Fruit fly (Drosophila melanogaster) whole organism, prepupa: ENCODE measurements around the gene Nubp1.

ENCODE experiments used
- Blimp-1 ChIP-seq: fragments of 200-800 bp; sonication (Bioruptor generic); optimal IDR thresholded peaks from 3 replicates; lab custom pipeline; 2017; ENCODE audit warnings: missing biosample characterization, missing genetic modification characterization, mild to moderate bottlenecking, moderate library complexity, missing genetic modification reagents
- CG10631 ChIP-seq: fragments of 200-800 bp; sonication (Bioruptor generic); optimal IDR thresholded peaks from 2 replicates; lab custom pipeline; 2016; ENCODE audit warnings: missing biosample characterization, missing genetic modification characterization
- CG11294 ChIP-seq: fragments of 200-800 bp; sonication (Bioruptor generic); IDR thresholded peaks from 2 replicates; pipeline ENCODE4 v1.3.6; 2022; ENCODE audit warnings: missing biosample characterization, missing genetic modification characterization
- CG15336 ChIP-seq: fragments of 200-800 bp; sonication (Bioruptor generic); IDR thresholded peaks from 2 replicates; pipeline ENCODE4 v1.3.6; 2022; ENCODE audit warnings: missing biosample characterization, missing genetic modification characterization
- CG16779 ChIP-seq: fragments of 200-800 bp; sonication (Bioruptor generic); optimal IDR thresholded peaks from 3 replicates; lab custom pipeline; 2017; ENCODE audit warnings: missing biosample characterization, mild to moderate bottlenecking, missing genetic modification characterization
- CG32006 ChIP-seq: fragments of 200-800 bp; sonication (Bioruptor generic); optimal IDR thresholded peaks from 3 replicates; lab custom pipeline; 2017; ENCODE audit warnings: missing biosample characterization, mild to moderate bottlenecking, missing genetic modification characterization
- CG34406 ChIP-seq: fragments of 200-800 bp; sonication (Bioruptor generic); optimal IDR thresholded peaks from 3 replicates; lab custom pipeline; 2016; ENCODE audit warnings: missing biosample characterization, missing genetic modification characterization
- CG3919 ChIP-seq: fragments of 200-800 bp; sonication (Bioruptor generic); optimal IDR thresholded peaks from 3 replicates; lab custom pipeline; 2016; ENCODE audit warnings: missing biosample characterization, missing genetic modification characterization
- CG4318 ChIP-seq: fragments of 200-800 bp; sonication (Bioruptor generic); optimal IDR thresholded peaks from 3 replicates; lab custom pipeline; 2017; ENCODE audit warnings: missing biosample characterization, mild to moderate bottlenecking, missing genetic modification characterization
- CG6163 ChIP-seq: fragments of 200-800 bp; sonication (Bioruptor generic); IDR thresholded peaks from 3 replicates; pipeline ENCODE4 v1.3.6; 2022; ENCODE audit warnings: missing biosample characterization, missing genetic modification characterization
- CG6808 ChIP-seq: fragments of 200-800 bp; sonication (Bioruptor generic); optimal IDR thresholded peaks from 3 replicates; lab custom pipeline; 2017; ENCODE audit warnings: missing biosample characterization, missing genetic modification characterization, mild to moderate bottlenecking, moderate library complexity, missing genetic modification reagents
- CG6854 ChIP-seq: fragments of 200-800 bp; sonication (Bioruptor generic); optimal IDR thresholded peaks from 2 replicates; lab custom pipeline; 2017; ENCODE audit warnings: missing biosample characterization, mild to moderate bottlenecking, missing genetic modification characterization
- CG8119 ChIP-seq: fragments of 200-800 bp; sonication (Bioruptor generic); IDR thresholded peaks from 3 replicates; pipeline ENCODE4 v1.3.6; 2022; ENCODE audit warnings: missing biosample characterization, missing genetic modification characterization
- CG9139 ChIP-seq: fragments of 200-800 bp; sonication (Bioruptor generic); optimal IDR thresholded peaks from 3 replicates; lab custom pipeline; 2017; ENCODE audit warnings: missing biosample characterization, mild to moderate bottlenecking, missing genetic modification characterization
- Eip78C ChIP-seq: fragments of 200-800 bp; sonication (Bioruptor generic); peaks from one replicate; lab custom pipeline; 2016; ENCODE audit warnings: missing biosample characterization, missing genetic modification characterization
- Eip93F ChIP-seq: fragments of 200-800 bp; sonication (Bioruptor generic); optimal IDR thresholded peaks from 2 replicates; lab custom pipeline; 2016; ENCODE audit warnings: missing biosample characterization, mild to moderate bottlenecking, missing genetic modification characterization
- Ets96B ChIP-seq: fragments of 200-800 bp; optimal IDR thresholded peaks from 2 replicates; lab custom pipeline; 2019; ENCODE audit warnings: missing biosample characterization, mild to moderate bottlenecking, missing genetic modification characterization, moderate library complexity
- Gug ChIP-seq: fragments of 200-800 bp; sonication (Bioruptor generic); IDR thresholded peaks from 2 replicates; pipeline ENCODE4 v1.3.6; 2022; ENCODE audit warnings: missing biosample characterization, missing genetic modification characterization
- Hr4 ChIP-seq: fragments of 200-800 bp; sonication (Bioruptor generic); optimal IDR thresholded peaks from 3 replicates; lab custom pipeline; 2016; ENCODE audit warnings: missing biosample characterization, missing genetic modification characterization
- Lpt ChIP-seq: fragments of 200-800 bp; sonication (Bioruptor generic); optimal IDR thresholded peaks from 3 replicates; lab custom pipeline; 2016; ENCODE audit warnings: missing biosample characterization, missing genetic modification characterization
- OdsH ChIP-seq: fragments of 200-800 bp; sonication (Bioruptor generic); optimal IDR thresholded peaks from 3 replicates; lab custom pipeline; 2016; ENCODE audit warnings: missing biosample characterization, missing genetic modification characterization
- achi ChIP-seq: fragments of 200-800 bp; sonication (Bioruptor generic); optimal IDR thresholded peaks from 3 replicates; lab custom pipeline; 2016; ENCODE audit warnings: missing biosample characterization, missing genetic modification characterization
- acj6 ChIP-seq: fragments of 200-800 bp; sonication (Bioruptor generic); optimal IDR thresholded peaks from 3 replicates; lab custom pipeline; 2016; ENCODE audit warnings: missing biosample characterization, missing genetic modification characterization
- cyc ChIP-seq: fragments of 200-800 bp; sonication (Bioruptor generic); optimal IDR thresholded peaks from 3 replicates; lab custom pipeline; 2016; ENCODE audit warnings: missing biosample characterization, missing genetic modification characterization
- dac ChIP-seq: fragments of 200-800 bp; sonication (Bioruptor generic); optimal IDR thresholded peaks from 2 replicates; lab custom pipeline; 2017; ENCODE audit warnings: missing biosample characterization, mild to moderate bottlenecking, missing genetic modification characterization
- dsx ChIP-seq: fragments of 200-800 bp; optimal IDR thresholded peaks from 3 replicates; lab custom pipeline; 2019; ENCODE audit warnings: missing biosample characterization, mild to moderate bottlenecking, missing genetic modification characterization, moderate library complexity; ENCODE audit not compliant: poor library complexity, severe bottlenecking
- eg ChIP-seq: fragments of 200-800 bp; sonication (Bioruptor generic); IDR thresholded peaks from 3 replicates; pipeline ENCODE4 v1.3.6; 2022; ENCODE audit warnings: missing biosample characterization, missing genetic modification characterization
- fd59A ChIP-seq: fragments of 200-800 bp; sonication (Bioruptor generic); optimal IDR thresholded peaks from 2 replicates; lab custom pipeline; 2017; ENCODE audit warnings: missing biosample characterization, mild to moderate bottlenecking, missing genetic modification characterization, missing genetic modification reagents
- fkh ChIP-seq: fragments of 200-800 bp; sonication (Bioruptor generic); optimal IDR thresholded peaks from 3 replicates; lab custom pipeline; 2017; ENCODE audit warnings: missing biosample characterization, mild to moderate bottlenecking, missing genetic modification characterization, moderate library complexity
- net ChIP-seq: fragments of 200-800 bp; sonication (Bioruptor generic); optimal IDR thresholded peaks from 3 replicates; lab custom pipeline; 2016; ENCODE audit warnings: missing biosample characterization, missing genetic modification characterization
- pdm3 ChIP-seq: fragments of 200-800 bp; sonication (Bioruptor generic); optimal IDR thresholded peaks from 3 replicates; lab custom pipeline; 2016; ENCODE audit warnings: missing biosample characterization, missing genetic modification characterization
- salr ChIP-seq, 2 experiments: fragments of 200-800 bp; sonication (Bioruptor generic); optimal IDR thresholded peaks; 3 replicates each; lab custom pipeline; 2016 to 2018; ENCODE audit warnings: missing biosample characterization in 2 of 2, missing genetic modification characterization in 2 of 2, mild to moderate bottlenecking in 1 of 2
- ss ChIP-seq, 2 experiments: fragments of 200-800 bp; sonication (Bioruptor generic); optimal IDR thresholded peaks; 2 replicates in 1 of 2; 3 replicates in 1 of 2; lab custom pipeline; 2017 to 2018; ENCODE audit warnings: mild to moderate bottlenecking in 2 of 2, missing biosample characterization in 2 of 2, missing genetic modification characterization in 2 of 2, moderate library complexity in 1 of 2

Nubp1 gene

dm6 chr2L:16706882-16707775, 25.2 kb upstream of the Nubp1 start:
- peak; percentile 56 for TF ChIP-seq Eip78C (GFP tag; lab: Kevin White, UChicago)
- TF ChIP-seq CG34406: no peak
- 0 out of 3 replicates have a peak, but pooled peaks have one; percentile 36 for TF ChIP-seq CG6163 (GFP tag; lab: Robert Waterston, UW)
- peak; percentile 9 for TF ChIP-seq CG32006 (GFP tag; lab: Kevin White, UChicago)
- no peak for TF ChIP-seq CG16779 (tag; lab: Kevin White, UChicago)
- peak; percentile 47 for TF ChIP-seq Hr4 (GFP tag; lab: Kevin White, UChicago)

- TF ChIP-seq CG6808 (no peak), acj6 (GFP tag; lab: Kevin White, UChicago) (peak; percentile 16), CG16779 (tag; lab: Kevin White, UChicago) (no peak), dac (peak; percentile 42), CG8119 (GFP tag; lab: Robert Waterston, UW) (peak; percentile 91), Eip78C (GFP tag; lab: Kevin White, UChicago) (peak; percentile 81), CG32006 (GFP tag; lab: Kevin White, UChicago) (peak; percentile 84), CG15336 (GFP tag; lab: Robert Waterston, UW) (peak; percentile 92), net (GFP tag; lab: Kevin White, UChicago) (peak; percentile 70), Lpt (peak; percentile 59), CG34406 (no peak), CG3919 (peak; percentile 36), CG11294 (no peak), salr (GFP tag; optimal IDR thresholded peaks at IDR 0.05; lab: Kevin White, UChicago) (peak in 1 of 2 experiments; percentile 51), CG6163 (GFP tag; lab: Robert Waterston, UW) (peak; percentile 82), Ets96B (peak; percentile 20), pdm3 (GFP tag; lab: Kevin White, UChicago) (peak; percentile 27), CG6854 (GFP tag; lab: Kevin White, UChicago) (no peak), Hr4 (GFP tag; lab: Kevin White, UChicago) (peak; percentile 79), cyc (GFP tag; lab: Kevin White, UChicago) (no peak), CG4318 (GFP tag; lab: Kevin White, UChicago) (peak; percentile 78), eg (GFP tag; lab: Robert Waterston, UW) (peak; percentile 70), achi (GFP tag; lab: Kevin White, UChicago) (peak; percentile 63), dsx (GFP tag; lab: Kevin White, UChicago) (no peak), Gug (GFP tag; lab: Robert Waterston, UW) (no peak), fd59A (GFP tag; lab: Kevin White, UChicago) (no peak), OdsH (GFP tag; lab: Kevin White, UChicago) (peak; percentile 45), CG10631 (GFP tag; lab: Kevin White, UChicago) (peak; percentile 48)
These were observed 22.7 kb upstream of the Nubp1 start for dm6 chr2L:16709693-16710092.

dm6 chr2L:16710234-16710633, 22.1 kb upstream of the Nubp1 start:
- TF ChIP-seq fkh (GFP tag; lab: Kevin White, UChicago): peak; percentile 52
- no peak for TF ChIP-seq Eip93F (GFP tag; lab: Kevin White, UChicago)
- TF ChIP-seq, all 60 proteins: peak for 1

- no peak for TF ChIP-seq CG6163 (GFP tag; lab: Robert Waterston, UW)
- no peak for TF ChIP-seq Blimp-1 (GFP tag; lab: Kevin White, UChicago)
- no peak for TF ChIP-seq Hr4 (GFP tag; lab: Kevin White, UChicago)
- no peak for TF ChIP-seq Eip93F (GFP tag; lab: Kevin White, UChicago)
- no peak for TF ChIP-seq CG4318 (GFP tag; lab: Kevin White, UChicago)
- TF ChIP-seq CG8119 (GFP tag; lab: Robert Waterston, UW): 0 out of 3 replicates have a peak, but pooled peaks have one; percentile 26
- TF ChIP-seq fkh (GFP tag; lab: Kevin White, UChicago): peak; percentile 39
- TF ChIP-seq pdm3 (GFP tag; lab: Kevin White, UChicago): no peak
- TF ChIP-seq ss (GFP tag; optimal IDR thresholded peaks at IDR 0.05; lab: Kevin White, UChicago): no peak
- no peak for TF ChIP-seq CG9139 (GFP tag; lab: Kevin White, UChicago)
- TF ChIP-seq CG16779 (tag; lab: Kevin White, UChicago): no peak
- TF ChIP-seq Eip78C (GFP tag; lab: Kevin White, UChicago): peak; percentile 29
These were observed 21.7 kb upstream of the Nubp1 start for dm6 chr2L:16710677-16711076.
